Fruit fly (Drosophila melanogaster): ENCODE measurements around the gene CG43084.

The CG43084 gene

dm6 chr3L:15694406-15694805 is 43.8 kb downstream of the CG43084 start (continued):
- TF ChIP-seq CG18619 (GFP tag; optimal IDR thresholded peaks at IDR 0.05) (peak; percentile 5), D (optimal IDR thresholded peaks at IDR 0.05) (no peak), D (GFP tag; optimal IDR thresholded peaks at IDR 0.05) (no peak), salm (tag; optimal IDR thresholded peaks at IDR 0.05) (no peak), CG7357 (GFP tag; IDR thresholded peaks at IDR 0.05) (no peak), zen2 (GFP tag; IDR thresholded peaks at IDR 0.05; ENCODE audit: partially characterized antibody) (no peak), disco-r (GFP tag; optimal IDR thresholded peaks at IDR 0.05) (no peak), Atf-2 (GFP tag; optimal IDR thresholded peaks at IDR 0.05) (no peak), btn (GFP tag; optimal IDR thresholded peaks at IDR 0.05) (no peak), lab (GFP tag; optimal IDR thresholded peaks at IDR 0.05) (peak; percentile 21), TFAM (GFP tag; optimal IDR thresholded peaks at IDR 0.05) (no peak), CG8388 (GFP tag; optimal IDR thresholded peaks at IDR 0.05) (peak; percentile 81), CG12769 (tag; optimal IDR thresholded peaks at IDR 0.05) (no peak), Tbp (GFP tag; optimal IDR thresholded peaks at IDR 0.05) (no peak), CG3995 (GFP tag; optimal IDR thresholded peaks at IDR 0.05) (no peak), sens (GFP tag) (peak; percentile 65), CG30020 (tag; optimal IDR thresholded peaks at IDR 0.05) (no peak), CG6689 (GFP tag; IDR thresholded peaks at IDR 0.05) (no peak), chif (GFP tag; optimal IDR thresholded peaks at IDR 0.05) (no peak), CHES-1-like (GFP tag; optimal IDR thresholded peaks at IDR 0.05) (no peak), Jarid2 (GFP tag; optimal IDR thresholded peaks at IDR 0.05) (no peak), CG12659 (GFP tag; optimal IDR thresholded peaks at IDR 0.05) (no peak), PHDP (tag; optimal IDR thresholded peaks at IDR 0.05) (peak; percentile 12), YL-1 (GFP tag; optimal IDR thresholded peaks at IDR 0.05) (no peak), Mad (GFP tag; optimal IDR thresholded peaks at IDR 0.05) (no peak), CG13894 (tag; optimal IDR thresholded peaks at IDR 0.05) (no peak), CG4328 (GFP tag; optimal IDR thresholded peaks at IDR 0.05) (no peak), Deaf1 (tag; optimal IDR thresholded peaks at IDR 0.05) (no peak), sens-2 (GFP tag; IDR thresholded peaks at IDR 0.05) (no peak), maf-S (GFP tag; optimal IDR thresholded peaks at IDR 0.05) (no peak), Opbp (GFP tag; IDR thresholded peaks at IDR 0.05; ENCODE audit: partially characterized antibody) (no peak), CG1233 (GFP tag; optimal IDR thresholded peaks at IDR 0.05) (peak; percentile 27), CG12236 (GFP tag; optimal IDR thresholded peaks at IDR 0.05) (no peak), odd (GFP tag; optimal IDR thresholded peaks at IDR 0.05) (no peak), tup (GFP tag; optimal IDR thresholded peaks at IDR 0.05) (no peak), D19A (tag; optimal IDR thresholded peaks at IDR 0.05) (no peak), Meics (GFP tag; optimal IDR thresholded peaks at IDR 0.05) (no peak), lmd (GFP tag; IDR thresholded peaks at IDR 0.05) (no peak), CG14014 (GFP tag; IDR thresholded peaks at IDR 0.05) (no peak), Lim3 (GFP tag; IDR thresholded peaks at IDR 0.05) (no peak), GATAe (GFP tag; conservative IDR thresholded peaks at IDR 0.05) (no peak), CG10654 (GFP tag; optimal IDR thresholded peaks at IDR 0.05) (no peak), NC2β (GFP tag; optimal IDR thresholded peaks at IDR 0.05) (no peak), fu2 (GFP tag; optimal IDR thresholded peaks at IDR 0.05) (no peak), CG6175 (GFP tag; IDR thresholded peaks at IDR 0.05) (no peak), CG15601 (tag; optimal IDR thresholded peaks at IDR 0.05) (no peak), kay (GFP tag; optimal IDR thresholded peaks at IDR 0.05) (no peak), Hmr (GFP tag; optimal IDR thresholded peaks at IDR 0.05) (peak; percentile 9), dpn (GFP tag; optimal IDR thresholded peaks at IDR 0.05) (peak in 1 of 2 experiments; percentile 7), Vsx1 (GFP tag; optimal IDR thresholded peaks at IDR 0.05) (no peak), Rfx (GFP tag; IDR thresholded peaks at IDR 0.05) (no peak), caup (GFP tag; optimal IDR thresholded peaks at IDR 0.05; ENCODE audit: severe bottlenecking) (no peak)

All from whole organism, embryonic.